Worm (Caenorhabditis elegans) whole organism, L4 larva: ENCODE measurements around the gene asp-2.
A peak's percentile ranks its signal among the peaks of the same experiment; 100 is the strongest.

Experiments used
- daf-16 ChIP-seq, 3 experiments: sonication (generic microtip); optimal IDR thresholded peaks; 2 replicates each; lab custom pipeline; 2016 to 2017; ENCODE audit warnings: missing genetic modification characterization in 3 of 3, missing genetic modification reagents in 3 of 3, mild to moderate bottlenecking in 2 of 3, missing compliant biosample characterization in 2 of 3, missing biosample characterization in 1 of 3, moderate library complexity in 1 of 3
- dve-1 ChIP-seq: sonication (generic microtip); optimal IDR thresholded peaks from 2 replicates; lab custom pipeline; 2017; ENCODE audit warnings: antibody characterized with exemption, mild to moderate bottlenecking, missing genetic modification characterization, missing compliant biosample characterization; ENCODE audit not compliant: insufficient read depth
- egl-27 ChIP-seq: sonication (generic microtip); optimal IDR thresholded peaks from 3 replicates; lab custom pipeline; 2017; ENCODE audit warnings: missing biosample characterization, missing genetic modification reagents, missing genetic modification characterization
- gei-8 ChIP-seq: fragments of 200-800 bp; sonication (Bioruptor generic); optimal IDR thresholded peaks from 2 replicates; lab custom pipeline; 2018; ENCODE audit warnings: mild to moderate bottlenecking, missing genetic modification characterization, missing compliant biosample characterization
- hif-1 ChIP-seq, 2 experiments: sonication (generic microtip); optimal IDR thresholded peaks; 2 replicates each; lab custom pipeline; 2016 to 2017; ENCODE audit warnings: missing compliant biosample characterization in 2 of 2, missing genetic modification characterization in 2 of 2, missing genetic modification reagents in 2 of 2, missing genotype in 2 of 2, mild to moderate bottlenecking in 1 of 2
- hlh-11 ChIP-seq: fragments of 200-800 bp; sonication (Bioruptor generic); optimal IDR thresholded peaks from 2 replicates; lab custom pipeline; 2018; ENCODE audit warnings: mild to moderate bottlenecking, missing genetic modification characterization, missing compliant biosample characterization
- lsy-2 ChIP-seq, 2 experiments: fragments of 150-350 bp in 1 of 2; sonication (generic microtip) in 1 of 2; optimal IDR thresholded peaks; 2 replicates each; lab custom pipeline; 2014 to 2017; ENCODE audit warnings: missing biosample characterization in 2 of 2, missing genetic modification characterization in 2 of 2
- nhr-111 ChIP-seq: fragments of 200-800 bp; sonication (Bioruptor generic); optimal IDR thresholded peaks from 2 replicates; lab custom pipeline; 2018; ENCODE audit warnings: mild to moderate bottlenecking, missing genetic modification characterization, missing compliant biosample characterization
- nhr-28 ChIP-seq: fragments of 150-350 bp; optimal IDR thresholded peaks from 2 replicates; lab custom pipeline; 2014; ENCODE audit warnings: missing biosample characterization, missing genetic modification characterization
- nhr-48 ChIP-seq: sonication (generic microtip); optimal IDR thresholded peaks from 2 replicates; lab custom pipeline; 2016; ENCODE audit warnings: mild to moderate bottlenecking, missing genetic modification characterization, missing compliant biosample characterization
- php-3 ChIP-seq: fragments of 200-800 bp; sonication (Bioruptor generic); IDR thresholded peaks from 2 replicates; pipeline ENCODE4 v1.3.6; 2022; ENCODE audit warnings: missing genetic modification reagents, missing genetic modification characterization, missing compliant biosample characterization
- pqm-1 ChIP-seq: sonication (generic microtip); optimal IDR thresholded peaks from 2 replicates; lab custom pipeline; 2017; ENCODE audit warnings: missing biosample characterization, missing genetic modification characterization
- ztf-7 ChIP-seq: fragments of 150-350 bp; optimal IDR thresholded peaks from 2 replicates; lab custom pipeline; 2014; ENCODE audit warnings: missing biosample characterization, missing genetic modification characterization

Gene asp-2

ce11 chrV:9254012-9254696 is 51.3 kb downstream of the asp-2 start, which contains the start of gene F07C3.9:
Gene F07C3.9, minus strand, starts transcription at chrV:9254646.
- no peak for TF ChIP-seq egl-27 (tag; lab: Kevin White, UChicago)
- peak in 1 of 2 experiments; percentile 16 for TF ChIP-seq hif-1 (tag; optimal IDR thresholded peaks at IDR 0.05; lab: Kevin White, UChicago)
- peak; percentile 81 for TF ChIP-seq php-3 (GFP tag; lab: Robert Waterston, UW)
- TF ChIP-seq hlh-11 (tag; lab: Kevin White, UChicago), result peak; percentile 48
- TF ChIP-seq daf-16 (GFP tag; optimal IDR thresholded peaks at IDR 0.05; lab: Kevin White, UChicago), result no peak
- TF ChIP-seq daf-16 (tag; optimal IDR thresholded peaks at IDR 0.05; lab: Kevin White, UChicago), result peak; percentile 91
- TF ChIP-seq ztf-7, result peak; percentile 6
- peak; percentile 57 for TF ChIP-seq dve-1 (tag; lab: Kevin White, UChicago)
- peak in 1 of 2 experiments; percentile 26 for TF ChIP-seq lsy-2 (tag; optimal IDR thresholded peaks at IDR 0.05; lab: Kevin White, UChicago)
- TF ChIP-seq nhr-111, result no peak
- peak; percentile 82 for TF ChIP-seq pqm-1
- no peak for TF ChIP-seq gei-8
- TF ChIP-seq nhr-28 (tag; lab: Kevin White, UChicago), result peak; percentile 52
- TF ChIP-seq nhr-48 (tag; lab: Kevin White, UChicago), result peak; percentile 41
- TF ChIP-seq, all 104 proteins: peak for 10
